Worm (Caenorhabditis elegans): ENCODE measurements around the gene nlp-55.

DNA sequence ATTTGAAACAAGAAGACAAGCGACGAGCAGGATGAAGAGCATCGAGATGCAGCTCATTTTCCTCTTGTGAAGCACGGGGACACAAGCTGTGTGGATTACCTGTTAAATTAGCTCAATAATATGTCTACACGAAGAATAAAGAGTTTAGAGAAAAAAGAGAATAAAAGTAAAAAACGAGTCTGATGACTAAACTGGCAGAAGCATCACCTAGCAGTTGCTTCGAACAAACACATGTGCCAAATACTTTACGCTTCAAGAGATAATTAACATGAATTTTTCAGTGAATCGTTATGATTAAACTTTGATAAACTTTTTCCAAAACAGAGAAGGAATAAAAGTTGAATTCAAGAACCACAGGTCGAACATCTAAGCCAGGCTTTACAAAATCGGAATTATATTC lies at the start of gene nlp-55:
- TF ChIP-seq nhr-237 (tag; optimal IDR thresholded peaks at IDR 0.05) (no peak), mep-1 (tag; optimal IDR thresholded peaks at IDR 0.05) (no peak), snpc-4 (tag; optimal IDR thresholded peaks at IDR 0.05) (no peak), sptf-1 (tag; optimal IDR thresholded peaks at IDR 0.05) (no peak), pha-4 (tag; optimal IDR thresholded peaks at IDR 0.05) (no peak), nhr-76 (tag; optimal IDR thresholded peaks at IDR 0.05) (no peak), mab-5 (tag; optimal IDR thresholded peaks at IDR 0.05) (no peak), unc-39 (tag; optimal IDR thresholded peaks at IDR 0.05) (no peak), ztf-11 (tag; optimal IDR thresholded peaks at IDR 0.05) (no peak), nhr-12 (tag; optimal IDR thresholded peaks at IDR 0.05) (no peak), elt-1 (tag; optimal IDR thresholded peaks at IDR 0.05; ENCODE audit: borderline replicate concordance, insufficient read depth) (no peak), unc-62 (GFP tag; optimal IDR thresholded peaks at IDR 0.05) (no peak), elt-3 (tag; optimal IDR thresholded peaks at IDR 0.05) (no peak), nhr-28 (tag; optimal IDR thresholded peaks at IDR 0.05) (no peak)

Data from whole organism, mixed stage, embryonic.